Fruit fly (Drosophila melanogaster): ENCODE results near the gene CG33189.
A peak's percentile ranks its signal among the peaks of the same experiment; 100 is the strongest.

Gene CG33189

DNA sequence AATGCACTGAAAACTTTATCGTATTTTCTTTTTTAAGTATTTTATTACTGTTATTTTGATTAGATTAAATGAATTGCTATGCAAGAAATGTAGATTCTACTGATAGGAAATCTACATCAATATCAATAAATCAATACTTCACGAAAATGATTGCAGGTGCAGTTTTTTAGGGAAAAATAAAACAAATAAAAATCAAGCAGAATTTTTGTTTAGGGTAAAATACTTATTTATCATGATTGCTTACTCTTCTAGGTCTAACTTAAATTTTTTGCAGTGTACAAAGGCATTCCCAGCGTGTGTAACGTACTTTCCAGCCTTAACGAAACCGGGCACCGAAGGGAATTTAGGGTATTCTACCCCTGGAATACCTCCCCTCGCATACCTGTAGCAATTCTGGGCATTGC lies 27.9 kb upstream of the CG33189 start:
- TF ChIP-seq CG32532 (GFP tag; IDR thresholded peaks at IDR 0.05) = no peak; the same call in 1 of the 2 replicates
- no peak for TF ChIP-seq CG14667 (GFP tag; IDR thresholded peaks at IDR 0.05)
- TF ChIP-seq dimm (GFP tag; IDR thresholded peaks at IDR 0.05) = no peak
- TF ChIP-seq CG16779 (GFP tag; IDR thresholded peaks at IDR 0.05) = no peak
- TF ChIP-seq CG4328 (GFP tag; optimal IDR thresholded peaks at IDR 0.05) = peak; percentile 49
- TF ChIP-seq CG31388 (GFP tag; optimal IDR thresholded peaks at IDR 0.05) = peak; percentile 57
- TF ChIP-seq CG10565 (GFP tag; optimal IDR thresholded peaks at IDR 0.05) = no peak
- TF ChIP-seq CG12104 (GFP tag; optimal IDR thresholded peaks at IDR 0.05) = peak; percentile 47
- TF ChIP-seq CG17829 (tag; optimal IDR thresholded peaks at IDR 0.05) = peak; percentile 94
- no peak for TF ChIP-seq CG17912 (GFP tag; optimal IDR thresholded peaks at IDR 0.05)
- TF ChIP-seq tup (GFP tag; optimal IDR thresholded peaks at IDR 0.05) = peak; percentile 18
- no peak for TF ChIP-seq Dll (GFP tag; IDR thresholded peaks at IDR 0.05; ENCODE audit: partially characterized antibody)
- TF ChIP-seq Atf6 (GFP tag; IDR thresholded peaks at IDR 0.05) = peak; percentile 34
- no peak for TF ChIP-seq CG9797 (GFP tag; optimal IDR thresholded peaks at IDR 0.05)
- peak; percentile 8 for TF ChIP-seq HLH54F (GFP tag; optimal IDR thresholded peaks at IDR 0.05)
- peak; percentile 66 for TF ChIP-seq Max (GFP tag; optimal IDR thresholded peaks at IDR 0.05)
- peak; percentile 38 for TF ChIP-seq Sry-β (GFP tag; optimal IDR thresholded peaks at IDR 0.05)
- TF ChIP-seq Gug (GFP tag; IDR thresholded peaks at IDR 0.05) = no peak
- no peak for TF ChIP-seq sr (GFP tag; IDR thresholded peaks at IDR 0.05)
- no peak for TF ChIP-seq al (GFP tag; IDR thresholded peaks at IDR 0.05)
- no peak for TF ChIP-seq CG17802 (tag; optimal IDR thresholded peaks at IDR 0.05)
- peak; percentile 67 for TF ChIP-seq Atf-2 (GFP tag; optimal IDR thresholded peaks at IDR 0.05)
- TF ChIP-seq sc (optimal IDR thresholded peaks at IDR 0.05) = no peak
- TF ChIP-seq sc (GFP tag; optimal IDR thresholded peaks at IDR 0.05) = peak; percentile 81
- peak; percentile 71 for TF ChIP-seq Xbp1 (GFP tag; optimal IDR thresholded peaks at IDR 0.05)
- no peak for TF ChIP-seq Dip2 (GFP tag; IDR thresholded peaks at IDR 0.05)
- TF ChIP-seq corto (GFP tag; optimal IDR thresholded peaks at IDR 0.05) = no peak
- peak; percentile 11 for TF ChIP-seq Deaf1 (tag; optimal IDR thresholded peaks at IDR 0.05)
- TF ChIP-seq caup (GFP tag; optimal IDR thresholded peaks at IDR 0.05; ENCODE audit: severe bottlenecking) = no peak
- TF ChIP-seq Dfd (GFP tag; optimal IDR thresholded peaks at IDR 0.05) = no peak
- TF ChIP-seq CG9727 (GFP tag; optimal IDR thresholded peaks at IDR 0.05) = peak; percentile 96
- peak; percentile 17 for TF ChIP-seq CG11398 (GFP tag; optimal IDR thresholded peaks at IDR 0.05)
- peak; percentile 48 for TF ChIP-seq bab2 (GFP tag; optimal IDR thresholded peaks at IDR 0.05)
- TF ChIP-seq bigmax (GFP tag; optimal IDR thresholded peaks at IDR 0.05) = no peak
- peak; percentile 9 for TF ChIP-seq tx (GFP tag; optimal IDR thresholded peaks at IDR 0.05)
- peak; percentile 90 for TF ChIP-seq CG4404 (GFP tag; IDR thresholded peaks at IDR 0.05)
- peak; percentile 77 for TF ChIP-seq Med (GFP tag)
- TF ChIP-seq lola (GFP tag; optimal IDR thresholded peaks at IDR 0.05) = peak in 1 of 3 experiments; percentile 97
- peak; percentile 92 for TF ChIP-seq ac (GFP tag; optimal IDR thresholded peaks at IDR 0.05)
- TF ChIP-seq ro (GFP tag; IDR thresholded peaks at IDR 0.05) = no peak
- TF ChIP-seq Ets65A (GFP tag) = no peak
- peak; percentile 80 for TF ChIP-seq CG7839 (tag; optimal IDR thresholded peaks at IDR 0.05)
- peak in 1 of 2 experiments; percentile 17 for TF ChIP-seq insv (GFP tag; optimal IDR thresholded peaks at IDR 0.05)
- no peak for TF ChIP-seq pho (GFP tag; optimal IDR thresholded peaks at IDR 0.05)
- TF ChIP-seq CG30020 (tag; optimal IDR thresholded peaks at IDR 0.05) = peak; percentile 60
- 0 out of 2 replicates have a peak, but pooled peaks have one; percentile 33 for TF ChIP-seq ttk (GFP tag; IDR thresholded peaks at IDR 0.05)
- TF ChIP-seq CG8478 (optimal IDR thresholded peaks at IDR 0.05) = no peak
- no peak for TF ChIP-seq usp (GFP tag; optimal IDR thresholded peaks at IDR 0.05)
- peak; percentile 66 for TF ChIP-seq CG7745 (tag; optimal IDR thresholded peaks at IDR 0.05)
- no peak for TF ChIP-seq CG9932 (GFP tag; IDR thresholded peaks at IDR 0.05)
- peak; percentile 49 for TF ChIP-seq cato (GFP tag; optimal IDR thresholded peaks at IDR 0.05; ENCODE audit: borderline replicate concordance)
- no peak for TF ChIP-seq Taf1 (GFP tag; IDR thresholded peaks at IDR 0.05)

Measured in whole organism, embryonic.